Worm (Caenorhabditis elegans): ENCODE data around the gene rrp-8.

DNA sequence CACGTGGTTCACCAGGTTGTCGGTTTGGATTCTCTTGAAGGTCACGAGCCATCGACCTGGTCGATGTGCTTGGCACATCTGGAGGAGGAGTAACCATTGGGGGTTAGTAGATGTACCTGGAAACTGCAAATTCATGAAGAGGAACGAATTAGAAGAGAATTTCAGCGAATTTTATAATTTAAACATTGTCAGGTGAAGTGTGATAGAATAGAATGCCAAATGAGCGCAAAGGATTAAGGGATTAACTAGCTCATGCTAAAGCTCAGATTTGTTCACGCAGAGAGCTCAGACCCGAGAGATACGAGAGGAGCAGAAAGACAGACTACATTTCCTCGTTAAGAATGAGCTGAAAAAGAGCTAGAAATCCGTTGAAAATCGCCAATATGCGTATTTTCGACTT, 28.7 kb downstream of the rrp-8 start, which contains the start of gene daf-18:
- no peak for TF ChIP-seq ceh-90 (tag; optimal IDR thresholded peaks at IDR 0.05)
- no peak for TF ChIP-seq ces-1 (GFP tag; optimal IDR thresholded peaks at IDR 0.05)
- no peak for TF ChIP-seq Y116A8C.19 (tag; optimal IDR thresholded peaks at IDR 0.05; ENCODE audit: borderline replicate concordance)
- no peak for TF ChIP-seq unc-98 (GFP tag; IDR thresholded peaks at IDR 0.05)
- no peak for TF ChIP-seq jun-1 (tag; optimal IDR thresholded peaks at IDR 0.05)
- no peak for TF ChIP-seq pqm-1 (tag; optimal IDR thresholded peaks at IDR 0.05)
- no peak for TF ChIP-seq rnt-1 (tag; optimal IDR thresholded peaks at IDR 0.05)
- TF ChIP-seq nhr-77 (tag; optimal IDR thresholded peaks at IDR 0.05): no peak

Measured in whole organism, L1 larva.